Worm (Caenorhabditis elegans) whole organism, L3 larva: ENCODE data around the gene T25D1.1.

Experiments used
- aly-2 ChIP-seq: fragments of 150-350 bp; optimal IDR thresholded peaks from 2 replicates; lab custom pipeline; 2014; ENCODE audit warnings: missing biosample characterization, missing genetic modification characterization
- ceh-16 ChIP-seq: sonication (generic microtip); optimal IDR thresholded peaks from 2 replicates; lab custom pipeline; 2017; ENCODE audit warnings: missing biosample characterization, missing genetic modification characterization
- ceh-9 ChIP-seq: sonication (generic microtip); optimal IDR thresholded peaks from 2 replicates; lab custom pipeline; 2018; ENCODE audit warnings: missing biosample characterization, missing genetic modification characterization
- elt-1 ChIP-seq: fragments of 150-350 bp; optimal IDR thresholded peaks from 2 replicates; lab custom pipeline; 2014; ENCODE audit warnings: missing biosample characterization, missing genetic modification characterization
- fkh-10 ChIP-seq: sonication (generic microtip); optimal IDR thresholded peaks from 2 replicates; lab custom pipeline; 2017; ENCODE audit warnings: missing biosample characterization, missing genetic modification reagents, missing genetic modification characterization
- jun-1 ChIP-seq: fragments of 150-350 bp; optimal IDR thresholded peaks from 2 replicates; lab custom pipeline; 2014; ENCODE audit warnings: missing biosample characterization, missing genetic modification reagents, missing genetic modification characterization
- lin-39 ChIP-seq: fragments of 150-350 bp; optimal IDR thresholded peaks from 2 replicates; lab custom pipeline; 2018; ENCODE audit warnings: missing biosample characterization, missing genetic modification reagents, missing genetic modification characterization
- mdl-1 ChIP-seq: fragments of 150-350 bp; optimal IDR thresholded peaks from 2 replicates; lab custom pipeline; 2014; ENCODE audit warnings: missing biosample characterization, missing genetic modification characterization
- nhr-237 ChIP-seq: fragments of 150-350 bp; optimal IDR thresholded peaks from 2 replicates; lab custom pipeline; 2014; ENCODE audit warnings: missing biosample characterization, missing genetic modification characterization
- nhr-28 ChIP-seq: fragments of 150-350 bp; optimal IDR thresholded peaks from 2 replicates; lab custom pipeline; 2014; ENCODE audit warnings: missing biosample characterization, missing genetic modification characterization
- nhr-67 ChIP-seq: fragments of 150-350 bp; optimal IDR thresholded peaks from 2 replicates; lab custom pipeline; 2014; ENCODE audit warnings: missing biosample characterization, missing genetic modification characterization
- pqm-1 ChIP-seq: fragments of 150-350 bp; optimal IDR thresholded peaks from 2 replicates; lab custom pipeline; 2017; ENCODE audit warnings: missing biosample characterization, missing genetic modification characterization, inconsistent platforms
- snpc-4 ChIP-seq: fragments of 150-350 bp; optimal IDR thresholded peaks from 2 replicates; lab custom pipeline; 2014; ENCODE audit warnings: missing biosample characterization, missing genetic modification characterization
- tbx-2 ChIP-seq: sonication (generic microtip); optimal IDR thresholded peaks from 2 replicates; lab custom pipeline; 2016; ENCODE audit warnings: mild to moderate bottlenecking, missing genetic modification characterization, missing compliant biosample characterization
- zag-1 ChIP-seq: fragments of 150-350 bp; optimal IDR thresholded peaks from 2 replicates; lab custom pipeline; 2014; ENCODE audit warnings: missing biosample characterization, missing genetic modification characterization
- ztf-11 ChIP-seq: fragments of 150-350 bp; optimal IDR thresholded peaks from 2 replicates; lab custom pipeline; 2014; ENCODE audit warnings: missing biosample characterization, missing genetic modification characterization

Gene T25D1.1

ce11 chrX:16565781-16566180 is 46.2 kb downstream of the T25D1.1 start:
- TF ChIP-seq tbx-2 (no peak), snpc-4 (tag; lab: Kevin White, UChicago) (peak; percentile 53)
- TF ChIP-seq, all 47 proteins: peak for 1

- TF ChIP-seq fkh-10 (GFP tag; lab: Kevin White, UChicago) (no peak), snpc-4 (tag; lab: Kevin White, UChicago) (peak; percentile 93)
Measured at ce11 chrX:16566358-16566757, 46.7 kb downstream of the T25D1.1 start.

ce11 chrX:16571877-16572276 is 52.3 kb downstream of the T25D1.1 start:
- TF ChIP-seq jun-1 (tag; lab: Kevin White, UChicago) = no peak
- no peak for TF ChIP-seq lin-39 (tag; lab: Kevin White, UChicago)
- no peak for TF ChIP-seq aly-2 (tag; lab: Kevin White, UChicago)
- TF ChIP-seq pqm-1 (tag; lab: Kevin White, UChicago) = no peak
- no peak for TF ChIP-seq nhr-237 (tag; lab: Kevin White, UChicago)
- TF ChIP-seq zag-1 (tag; lab: Kevin White, UChicago) = no peak
- TF ChIP-seq ztf-11 (tag; lab: Kevin White, UChicago) = no peak
- no peak for TF ChIP-seq mdl-1 (tag; lab: Kevin White, UChicago)
- TF ChIP-seq nhr-67 (tag; lab: Kevin White, UChicago) = no peak
- no peak for TF ChIP-seq nhr-28 (tag; lab: Kevin White, UChicago)
- TF ChIP-seq elt-1 (tag; lab: Kevin White, UChicago) = no peak
- TF ChIP-seq ceh-9 (tag; lab: Kevin White, UChicago) = no peak
- TF ChIP-seq ceh-16 = no peak
- TF ChIP-seq, all 47 proteins: peak for 0
